Worm (Caenorhabditis elegans) whole organism, midembryonic: ENCODE results near the gene T05C12.4.

ENCODE experiments used
- klf-2 ChIP-seq: fragments of 200-800 bp; sonication (Bioruptor generic); conservative IDR thresholded peaks from 2 replicates; pipeline ENCODE4 v1.3.6; 2022; ENCODE audit warnings: missing genetic modification reagents, missing genetic modification characterization, missing compliant biosample characterization
- med-1 ChIP-seq: sonication (generic microtip); optimal IDR thresholded peaks from 2 replicates; lab custom pipeline; 2017; ENCODE audit warnings: missing genetic modification characterization, mild to moderate bottlenecking, missing compliant biosample characterization, antibody characterized with exemption, missing genetic modification reagents; ENCODE audit not compliant: insufficient read depth
- ztf-29 ChIP-seq: fragments of 200-800 bp; sonication (Bioruptor generic); IDR thresholded peaks from 2 replicates; pipeline ENCODE4 v1.3.6; 2022; ENCODE audit warnings: missing genetic modification reagents, missing genetic modification characterization, missing compliant biosample characterization

- TF ChIP-seq ztf-29 (GFP tag; lab: Robert Waterston, UW) (no peak), med-1 (no peak), klf-2 (no peak)
Measured at ce11 chrII:8222309-8223065, 42.3 kb upstream of the T05C12.4 start, which contains the start of gene dab-1.
